Worm (Caenorhabditis elegans) whole organism, L4/young adult: ENCODE data around the gene spdl-1.

Experiments used
- W03F9.2 ChIP-seq: fragments of 150-350 bp; optimal IDR thresholded peaks from 2 replicates; lab custom pipeline; 2014; ENCODE audit warnings: missing biosample characterization, missing genetic modification characterization
- him-1 ChIP-seq: sonication (generic microtip); optimal IDR thresholded peaks from 2 replicates; lab custom pipeline; 2016; ENCODE audit warnings: missing genotype, missing genetic modification reagents, missing genetic modification characterization, missing compliant biosample characterization

ce11 chrII:7822454-7822853, 41.1 kb downstream of the spdl-1 start, which contains the start of gene irld-47:
- TF ChIP-seq W03F9.2 (tag; lab: Kevin White, UChicago): no peak
- no peak for TF ChIP-seq him-1 (tag; lab: Kevin White, UChicago)
